Fruit fly (Drosophila melanogaster): ENCODE measurements around the gene CG33116.
A peak's percentile ranks its signal among the peaks of the same experiment; 100 is the strongest.

CG33116 gene

dm6 chr2L:19492934-19493686 is 40.2 kb upstream of the CG33116 start, which contains the start of the genes swm and Ctu2 (continued):
- peak; percentile 34 for TF ChIP-seq CG8290 (GFP tag; optimal IDR thresholded peaks at IDR 0.05)
- peak in 1 of 2 experiments; percentile 29 for TF ChIP-seq CG8290 (tag; optimal IDR thresholded peaks at IDR 0.05)
- TF ChIP-seq CG6791 (GFP tag; IDR thresholded peaks at IDR 0.05; ENCODE audit: partially characterized antibody): peak; percentile 52; the same call in 2 of the 3 replicates
- TF ChIP-seq unpg (GFP tag; optimal IDR thresholded peaks at IDR 0.05): peak; percentile 76
- TF ChIP-seq H2.0 (GFP tag; IDR thresholded peaks at IDR 0.05): 0 out of 2 replicates have a peak, but pooled peaks have one; percentile 27
- TF ChIP-seq CG2199 (GFP tag; IDR thresholded peaks at IDR 0.05): no peak
- TF ChIP-seq Med (GFP tag): peak; percentile 68
- no peak for TF ChIP-seq toy (GFP tag; IDR thresholded peaks at IDR 0.05)
- no peak for TF ChIP-seq CG1832 (GFP tag; optimal IDR thresholded peaks at IDR 0.05)
- TF ChIP-seq Xrp1 (GFP tag; IDR thresholded peaks at IDR 0.05): peak; percentile 72
- no peak for TF ChIP-seq CG6854 (GFP tag; optimal IDR thresholded peaks at IDR 0.05)
- TF ChIP-seq Max (GFP tag; optimal IDR thresholded peaks at IDR 0.05): peak; percentile 2
- peak; percentile 74 for TF ChIP-seq twi (tag; optimal IDR thresholded peaks at IDR 0.05)
- TF ChIP-seq slbo (GFP tag; IDR thresholded peaks at IDR 0.05): peak; percentile 78
- TF ChIP-seq Hr51 (GFP tag; optimal IDR thresholded peaks at IDR 0.05): no peak
- no peak for TF ChIP-seq emc (GFP tag; optimal IDR thresholded peaks at IDR 0.05)
- no peak for TF ChIP-seq CG14667 (GFP tag; IDR thresholded peaks at IDR 0.05)
- TF ChIP-seq CG11723 (GFP tag; optimal IDR thresholded peaks at IDR 0.05): peak; percentile 18
- TF ChIP-seq ci (GFP tag; IDR thresholded peaks at IDR 0.05): 0 out of 3 replicates have a peak, but pooled peaks have one; percentile 10
- no peak; the same call in 1 of the 2 replicates for TF ChIP-seq Atf6 (GFP tag; IDR thresholded peaks at IDR 0.05)
- TF ChIP-seq Hsf (GFP tag; optimal IDR thresholded peaks at IDR 0.05): no peak
- TF ChIP-seq CG1792 (GFP tag; optimal IDR thresholded peaks at IDR 0.05): no peak
- TF ChIP-seq CG9797 (GFP tag; optimal IDR thresholded peaks at IDR 0.05): peak; percentile 16
- peak; percentile 70 for TF ChIP-seq CG32532 (GFP tag; IDR thresholded peaks at IDR 0.05)
- TF ChIP-seq pita (GFP tag; optimal IDR thresholded peaks at IDR 0.05): no peak
- peak; percentile 72 for TF ChIP-seq nerfin-1 (tag; optimal IDR thresholded peaks at IDR 0.05)
- TF ChIP-seq CG7271 (tag; optimal IDR thresholded peaks at IDR 0.05): no peak
- no peak for TF ChIP-seq CG6272 (GFP tag; IDR thresholded peaks at IDR 0.05)
- no peak for TF ChIP-seq Meics (GFP tag; optimal IDR thresholded peaks at IDR 0.05)
- peak; percentile 67; the same call in 1 of the 2 replicates for TF ChIP-seq sna (GFP tag; IDR thresholded peaks at IDR 0.05; ENCODE audit: partially characterized antibody)
- TF ChIP-seq CG1024 (GFP tag; IDR thresholded peaks at IDR 0.05): no peak
- no peak for TF ChIP-seq CG11456 (GFP tag; IDR thresholded peaks at IDR 0.05)
- TF ChIP-seq trh (GFP tag; optimal IDR thresholded peaks at IDR 0.05): no peak
- TF ChIP-seq chif (GFP tag; optimal IDR thresholded peaks at IDR 0.05): no peak
- TF ChIP-seq Ssrp (tag; optimal IDR thresholded peaks at IDR 0.05): peak; percentile 70
- TF ChIP-seq pnt (GFP tag; optimal IDR thresholded peaks at IDR 0.05): no peak
- no peak for TF ChIP-seq Lim3 (GFP tag; IDR thresholded peaks at IDR 0.05)
- no peak for TF ChIP-seq CG10274 (GFP tag; optimal IDR thresholded peaks at IDR 0.05)
- TF ChIP-seq sqz (GFP tag; optimal IDR thresholded peaks at IDR 0.05): no peak
- TF ChIP-seq Rx (GFP tag; IDR thresholded peaks at IDR 0.05): peak; percentile 18; the same call in 1 of the 2 replicates
- no peak for TF ChIP-seq jigr1 (GFP tag; IDR thresholded peaks at IDR 0.05)
- TF ChIP-seq CG17359 (tag; optimal IDR thresholded peaks at IDR 0.05): peak; percentile 56
- TF ChIP-seq CG14050 (GFP tag; IDR thresholded peaks at IDR 0.05): 0 out of 3 replicates have a peak, but pooled peaks have one; percentile 24
- no peak for TF ChIP-seq chn (GFP tag; optimal IDR thresholded peaks at IDR 0.05)
- peak; percentile 60 for TF ChIP-seq CG18619 (GFP tag; optimal IDR thresholded peaks at IDR 0.05)
- TF ChIP-seq CG4707 (GFP tag; optimal IDR thresholded peaks at IDR 0.05): no peak
- no peak for TF ChIP-seq CG17612 (GFP tag; IDR thresholded peaks at IDR 0.05)
- TF ChIP-seq Oli (tag; optimal IDR thresholded peaks at IDR 0.05): no peak
- TF ChIP-seq CG1602 (GFP tag; optimal IDR thresholded peaks at IDR 0.05): peak; percentile 59
- TF ChIP-seq pfk (GFP tag; optimal IDR thresholded peaks at IDR 0.05): no peak
